Worm (Caenorhabditis elegans): ENCODE measurements around the gene paqr-1.

ce11 chrIV:6547397-6547796, 7.8 kb downstream of the paqr-1 start:
- TF ChIP-seq tbx-37 (GFP tag; conservative IDR thresholded peaks at IDR 0.05) (no peak), scrt-1 (GFP tag; IDR thresholded peaks at IDR 0.05) (no peak), ama-1 (optimal IDR thresholded peaks at IDR 0.05) (no peak), ets-7 (tag; optimal IDR thresholded peaks at IDR 0.05) (no peak), sea-1 (GFP tag; conservative IDR thresholded peaks at IDR 0.05) (no peak), tra-4 (tag; optimal IDR thresholded peaks at IDR 0.05) (no peak), hmg-4 (GFP tag; optimal IDR thresholded peaks at IDR 0.05) (no peak), F13C5.2 (tag; optimal IDR thresholded peaks at IDR 0.05) (no peak), ceh-13 (GFP tag; optimal IDR thresholded peaks at IDR 0.05) (no peak), flt-1 (GFP tag; IDR thresholded peaks at IDR 0.05) (no peak), B0310.2 (tag; optimal IDR thresholded peaks at IDR 0.05) (no peak), hmbx-1 (tag; optimal IDR thresholded peaks at IDR 0.05) (no peak)
